Fruit fly (Drosophila melanogaster) whole organism, embryonic: ENCODE measurements around the gene toe.

Experiments
- Abd-B ChIP-seq: fragments of 200-800 bp; sonication (Bioruptor generic); optimal IDR thresholded peaks from 2 replicates; lab custom pipeline; 2018; ENCODE audit warnings: missing biosample characterization, mild to moderate bottlenecking, missing genetic modification characterization, moderate library complexity
- CG10462 ChIP-seq: fragments of 200-800 bp; sonication (Bioruptor generic); optimal IDR thresholded peaks from 2 replicates; lab custom pipeline; 2016; ENCODE audit warnings: missing biosample characterization, missing genetic modification characterization
- CG10959 ChIP-seq: fragments of 200-800 bp; sonication (Bioruptor generic); IDR thresholded peaks from 2 replicates; pipeline ENCODE4 v1.3.6; 2022; ENCODE audit warnings: missing biosample characterization, missing genetic modification characterization
- CG10979 ChIP-seq: fragments of 200-800 bp; sonication (Bioruptor generic); optimal IDR thresholded peaks from 2 replicates; lab custom pipeline; 2018; ENCODE audit warnings: missing biosample characterization, mild to moderate bottlenecking, missing genetic modification characterization, moderate library complexity
- CG11456 ChIP-seq: fragments of 200-800 bp; sonication (Bioruptor generic); IDR thresholded peaks from 3 replicates; pipeline ENCODE4 v1.3.6; 2022; ENCODE audit warnings: missing biosample characterization, missing genetic modification characterization
- CG12299 ChIP-seq: fragments of 200-800 bp; sonication (Bioruptor generic); optimal IDR thresholded peaks from 2 replicates; lab custom pipeline; 2018; ENCODE audit warnings: missing biosample characterization, mild to moderate bottlenecking, missing genetic modification characterization
- CG1529 ChIP-seq: fragments of 200-800 bp; sonication (Bioruptor generic); optimal IDR thresholded peaks from 3 replicates; lab custom pipeline; 2018; ENCODE audit warnings: missing biosample characterization, missing genetic modification characterization
- CG15479 ChIP-seq: fragments of 200-800 bp; sonication (Bioruptor generic); optimal IDR thresholded peaks from 3 replicates; lab custom pipeline; 2019; ENCODE audit warnings: missing biosample characterization, mild to moderate bottlenecking, missing genetic modification characterization, moderate library complexity
- CG1603 ChIP-seq: fragments of 200-800 bp; sonication (Bioruptor generic); optimal IDR thresholded peaks from 2 replicates; lab custom pipeline; 2019; ENCODE audit warnings: missing biosample characterization, mild to moderate bottlenecking, missing genetic modification characterization, moderate library complexity
- CG17186 ChIP-seq: fragments of 200-800 bp; sonication (Bioruptor generic); optimal IDR thresholded peaks from 3 replicates; lab custom pipeline; 2017; ENCODE audit warnings: missing biosample characterization, missing genetic modification reagents, missing genetic modification characterization
- CG18476 ChIP-seq: fragments of 200-800 bp; sonication (Bioruptor generic); optimal IDR thresholded peaks from 2 replicates; lab custom pipeline; 2016; ENCODE audit warnings: missing biosample characterization, mild to moderate bottlenecking, missing genetic modification characterization
- CG18764 ChIP-seq: fragments of 200-800 bp; sonication (Bioruptor generic); optimal IDR thresholded peaks from 3 replicates; lab custom pipeline; 2016; ENCODE audit warnings: missing biosample characterization, missing genetic modification characterization
- CG32532 ChIP-seq: fragments of 200-800 bp; sonication (Bioruptor generic); IDR thresholded peaks from 2 replicates; pipeline ENCODE4 v1.3.6; 2022; ENCODE audit warnings: missing biosample characterization, missing genetic modification characterization
- CG3407 ChIP-seq: fragments of 200-800 bp; sonication (Bioruptor generic); optimal IDR thresholded peaks from 2 replicates; lab custom pipeline; 2018; ENCODE audit warnings: missing biosample characterization, mild to moderate bottlenecking, missing genetic modification characterization
- CG34376 ChIP-seq: fragments of 200-800 bp; sonication (Bioruptor generic); optimal IDR thresholded peaks from 2 replicates; lab custom pipeline; 2018; ENCODE audit warnings: missing biosample characterization, mild to moderate bottlenecking, missing genetic modification characterization
- CG8281 ChIP-seq: fragments of 200-800 bp; sonication (Bioruptor generic); optimal IDR thresholded peaks from 2 replicates; lab custom pipeline; 2018; ENCODE audit warnings: missing biosample characterization, mild to moderate bottlenecking, missing genetic modification characterization, moderate library complexity
- CG8924 ChIP-seq: fragments of 200-800 bp; optimal IDR thresholded peaks from 3 replicates; lab custom pipeline; 2019; ENCODE audit warnings: missing biosample characterization, mild to moderate bottlenecking, missing genetic modification characterization, moderate library complexity
- Dad ChIP-seq: fragments of 200-800 bp; sonication (Bioruptor generic); optimal IDR thresholded peaks from 3 replicates; lab custom pipeline; 2016; ENCODE audit warnings: missing biosample characterization, missing genetic modification characterization
- Dek ChIP-seq: fragments of 200-800 bp; sonication (Bioruptor generic); optimal IDR thresholded peaks from 3 replicates; lab custom pipeline; 2019; ENCODE audit warnings: missing biosample characterization, mild to moderate bottlenecking, missing genetic modification characterization, moderate library complexity
- Dll ChIP-seq: fragments of 200-800 bp; sonication (Bioruptor generic); IDR thresholded peaks from 4 replicates; pipeline ENCODE4 v1.3.6; 2022; ENCODE audit warnings: missing biosample characterization, missing genetic modification characterization; ENCODE audit not compliant: partially characterized antibody
- Hmr ChIP-seq: fragments of 200-800 bp; sonication (Bioruptor generic); optimal IDR thresholded peaks from 3 replicates; lab custom pipeline; 2017; ENCODE audit warnings: mild to moderate bottlenecking, missing biosample characterization, missing genetic modification reagents, missing genetic modification characterization
- Max ChIP-seq: fragments of 200-800 bp; sonication (Bioruptor generic); optimal IDR thresholded peaks from 2 replicates; lab custom pipeline; 2016; ENCODE audit warnings: missing biosample characterization, mild to moderate bottlenecking, missing genetic modification characterization
- Meics ChIP-seq: fragments of 200-800 bp; sonication (Bioruptor generic); optimal IDR thresholded peaks from 2 replicates; lab custom pipeline; 2017; ENCODE audit warnings: missing biosample characterization, mild to moderate bottlenecking, missing genetic modification characterization
- Oli ChIP-seq: fragments of 200-800 bp; sonication (Bioruptor generic); optimal IDR thresholded peaks from 2 replicates; lab custom pipeline; 2018; ENCODE audit warnings: missing biosample characterization, mild to moderate bottlenecking, missing genetic modification characterization, moderate library complexity
- PHDP ChIP-seq: fragments of 200-800 bp; sonication (Bioruptor generic); optimal IDR thresholded peaks from 3 replicates; lab custom pipeline; 2018; ENCODE audit warnings: missing biosample characterization, mild to moderate bottlenecking, missing genetic modification characterization, moderate library complexity
- Sin3A ChIP-seq: fragments of >200 bp; optimal IDR thresholded peaks from 2 replicates; lab custom pipeline; 2018
- Spps ChIP-seq: fragments of 200-800 bp; sonication (Bioruptor generic); optimal IDR thresholded peaks from 2 replicates; lab custom pipeline; 2018; ENCODE audit warnings: missing biosample characterization, mild to moderate bottlenecking, missing genetic modification characterization
- Xbp1 ChIP-seq: fragments of 200-800 bp; sonication (Bioruptor generic); optimal IDR thresholded peaks from 3 replicates; lab custom pipeline; 2016; ENCODE audit warnings: missing biosample characterization, mild to moderate bottlenecking, missing genetic modification characterization
- Xrp1 ChIP-seq: fragments of 200-800 bp; sonication (Bioruptor generic); IDR thresholded peaks from 2 replicates; pipeline ENCODE4 v1.3.6; 2022; ENCODE audit warnings: missing biosample characterization, missing genetic modification characterization
- al ChIP-seq: fragments of 200-800 bp; sonication (Bioruptor generic); IDR thresholded peaks from 2 replicates; pipeline ENCODE4 v1.3.6; 2022; ENCODE audit warnings: missing biosample characterization, missing genetic modification characterization
- ato ChIP-seq: fragments of 200-800 bp; sonication (Bioruptor generic); IDR thresholded peaks from 2 replicates; pipeline ENCODE4 v1.3.6; 2022; ENCODE audit warnings: missing biosample characterization, missing genetic modification characterization; ENCODE audit not compliant: partially characterized antibody
- bab2 ChIP-seq: fragments of 200-800 bp; sonication (Bioruptor generic); optimal IDR thresholded peaks from 2 replicates; lab custom pipeline; 2016; ENCODE audit warnings: missing biosample characterization, missing genetic modification characterization
- bcd ChIP-seq: fragments of 200-800 bp; sonication (Bioruptor generic); optimal IDR thresholded peaks from 2 replicates; lab custom pipeline; 2017; ENCODE audit warnings: missing biosample characterization, mild to moderate bottlenecking, missing genetic modification characterization
- bsh ChIP-seq, 2 experiments: fragments of 200-800 bp; sonication (Bioruptor generic); optimal IDR thresholded peaks; 2 replicates each; lab custom pipeline; 2017 to 2018; ENCODE audit warnings: mild to moderate bottlenecking in 2 of 2, missing biosample characterization in 2 of 2, missing genetic modification characterization in 2 of 2, moderate library complexity in 1 of 2
- btn ChIP-seq: fragments of 200-800 bp; sonication (Bioruptor generic); optimal IDR thresholded peaks from 2 replicates; lab custom pipeline; 2016; ENCODE audit warnings: missing biosample characterization, missing genetic modification characterization
- cas ChIP-seq: fragments of 200-800 bp; sonication (Bioruptor generic); IDR thresholded peaks from 2 replicates; pipeline ENCODE4 v1.3.6; 2022; ENCODE audit warnings: missing biosample characterization, missing genetic modification characterization
- dysf ChIP-seq: fragments of 200-800 bp; sonication (Bioruptor generic); IDR thresholded peaks from 3 replicates; pipeline ENCODE4 v1.3.6; 2022; ENCODE audit warnings: missing biosample characterization, missing genetic modification characterization
- ftz-f1 ChIP-seq: fragments of 200-800 bp; sonication (Bioruptor generic); optimal IDR thresholded peaks from 2 replicates; lab custom pipeline; 2016; ENCODE audit warnings: missing biosample characterization, missing genetic modification characterization
- gcm2 ChIP-seq: fragments of 200-800 bp; sonication (Bioruptor generic); optimal IDR thresholded peaks from 2 replicates; lab custom pipeline; 2016; ENCODE audit warnings: missing biosample characterization, missing genetic modification characterization
- gsb-n ChIP-seq: fragments of 200-800 bp; sonication (Bioruptor generic); optimal IDR thresholded peaks from 3 replicates; lab custom pipeline; 2018; ENCODE audit warnings: missing biosample characterization, mild to moderate bottlenecking, missing genetic modification characterization
- kay ChIP-seq: fragments of 200-800 bp; sonication (Bioruptor generic); optimal IDR thresholded peaks from 2 replicates; lab custom pipeline; 2016; ENCODE audit warnings: missing biosample characterization, missing genetic modification characterization
- lab ChIP-seq: fragments of 200-800 bp; sonication (Bioruptor generic); optimal IDR thresholded peaks from 3 replicates; lab custom pipeline; 2017; ENCODE audit warnings: missing biosample characterization, missing genetic modification characterization, mild to moderate bottlenecking, moderate library complexity, missing genetic modification reagents
- nerfin-1 ChIP-seq: fragments of 200-800 bp; sonication (Bioruptor generic); optimal IDR thresholded peaks from 3 replicates; lab custom pipeline; 2019; ENCODE audit warnings: missing biosample characterization, mild to moderate bottlenecking, missing genetic modification characterization, moderate library complexity
- onecut ChIP-seq: fragments of 200-800 bp; sonication (Bioruptor generic); IDR thresholded peaks from 2 replicates; pipeline ENCODE4 v1.3.6; 2022; ENCODE audit warnings: missing biosample characterization, missing genetic modification characterization
- org-1 ChIP-seq: fragments of 200-800 bp; sonication (Bioruptor generic); optimal IDR thresholded peaks from 2 replicates; lab custom pipeline; 2017; ENCODE audit warnings: missing biosample characterization, missing genetic modification characterization
- twi ChIP-seq: fragments of 200-800 bp; optimal IDR thresholded peaks from 2 replicates; lab custom pipeline; 2019; ENCODE audit warnings: missing biosample characterization, mild to moderate bottlenecking, missing genetic modification characterization, moderate library complexity
- wdn ChIP-seq: fragments of 200-800 bp; sonication (Bioruptor generic); IDR thresholded peaks from 2 replicates; pipeline ENCODE4 v1.3.6; 2022; ENCODE audit warnings: missing biosample characterization, missing genetic modification characterization
- wor ChIP-seq: fragments of 200-800 bp; sonication (Bioruptor generic); IDR thresholded peaks from 2 replicates; pipeline ENCODE4 v1.3.6; 2022; ENCODE audit warnings: missing biosample characterization, missing genetic modification characterization
- z ChIP-seq: fragments of 200-800 bp; sonication (Bioruptor generic); IDR thresholded peaks from 3 replicates; pipeline ENCODE4 v1.3.6; 2022; ENCODE audit warnings: missing biosample characterization, missing genetic modification characterization

The toe gene

DNA sequence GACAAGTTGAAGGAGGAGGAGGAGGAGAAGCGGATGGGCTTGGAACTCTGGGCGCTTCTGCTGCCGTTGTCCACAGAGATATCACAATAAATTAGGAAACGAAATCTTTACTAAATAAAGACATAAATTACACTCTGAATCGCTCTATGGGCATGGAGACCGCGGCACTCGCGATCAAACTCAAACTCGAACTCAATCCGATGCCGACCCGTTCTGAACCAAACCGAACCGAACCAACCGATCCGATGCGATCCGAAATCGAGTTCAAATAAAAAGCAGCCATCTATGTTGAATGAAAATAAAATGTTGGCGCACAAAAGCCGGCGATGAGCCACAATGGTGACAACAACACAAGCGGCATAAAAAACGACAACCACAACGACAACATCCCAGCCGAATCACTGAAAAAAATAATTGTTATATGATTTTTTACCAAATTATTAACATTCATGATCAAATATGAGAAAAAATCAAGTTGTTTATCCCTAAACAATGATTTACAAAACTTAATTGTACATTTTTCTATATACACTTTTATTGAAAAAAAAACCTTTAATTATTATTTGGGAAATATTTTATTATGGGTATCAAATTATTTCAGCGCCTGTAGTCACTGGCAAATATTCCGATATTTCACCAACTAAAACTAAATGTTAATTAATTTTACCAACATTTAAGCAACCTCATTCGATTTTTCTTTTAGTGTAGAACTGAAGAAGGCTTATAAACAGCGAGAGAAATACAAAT is 24.6 kb upstream of the toe start (continued):
- TF ChIP-seq Dll = no peak
- TF ChIP-seq CG12299 (tag; lab: Kevin White, UChicago) = peak; percentile 21
- no peak for TF ChIP-seq Sin3A (lab: Kevin White, UChicago)
- TF ChIP-seq Abd-B (GFP tag; lab: Kevin White, UChicago) = peak; percentile 76
- peak; percentile 38; the same call in 1 of the 2 replicates for TF ChIP-seq al (GFP tag; lab: Robert Waterston, UW)
- TF ChIP-seq wor (GFP tag; lab: Robert Waterston, UW) = peak; percentile 47
- TF ChIP-seq wdn (GFP tag; lab: Robert Waterston, UW) = no peak
- TF ChIP-seq CG11456 (GFP tag; lab: Robert Waterston, UW) = no peak
- TF ChIP-seq Hmr (GFP tag; lab: Kevin White, UChicago) = peak; percentile 23
- TF ChIP-seq CG10959 (GFP tag; lab: Robert Waterston, UW) = peak; percentile 55; the same call in 1 of the 2 replicates
- peak; percentile 97 for TF ChIP-seq CG10979 (tag; lab: Kevin White, UChicago)
- no peak for TF ChIP-seq ato
- TF ChIP-seq lab = peak; percentile 48
- peak; percentile 91 for TF ChIP-seq CG8924
- peak; percentile 48 for TF ChIP-seq Dek
- TF ChIP-seq bab2 (GFP tag; lab: Kevin White, UChicago) = peak; percentile 33
- TF ChIP-seq CG1603 = peak; percentile 37
- peak; percentile 91 for TF ChIP-seq Spps (tag; lab: Kevin White, UChicago)
- TF ChIP-seq CG15479 = no peak
- TF ChIP-seq PHDP (tag; lab: Kevin White, UChicago) = peak; percentile 80
- TF ChIP-seq Max = peak; percentile 70
- peak; percentile 75 for TF ChIP-seq bcd (GFP tag; lab: Kevin White, UChicago)
- TF ChIP-seq onecut (GFP tag; lab: Robert Waterston, UW) = peak; percentile 36; the same call in 1 of the 2 replicates
- peak; percentile 62; the same call in 1 of the 3 replicates for TF ChIP-seq z (GFP tag; lab: Robert Waterston, UW)
- TF ChIP-seq CG17186 = peak; percentile 23
- TF ChIP-seq Dad (GFP tag; lab: Kevin White, UChicago) = no peak
- peak; percentile 88 for TF ChIP-seq nerfin-1
- no peak for TF ChIP-seq btn (GFP tag; lab: Kevin White, UChicago)
- peak; percentile 70 for TF ChIP-seq CG18764 (GFP tag; lab: Kevin White, UChicago)
- peak; percentile 92 for TF ChIP-seq gsb-n (tag; lab: Kevin White, UChicago)
- peak; percentile 69 for TF ChIP-seq CG3407 (GFP tag; lab: Kevin White, UChicago)
- TF ChIP-seq CG32532 (GFP tag; lab: Robert Waterston, UW) = peak; percentile 20; the same call in 1 of the 2 replicates
- TF ChIP-seq CG18476 = peak; percentile 75
- peak; percentile 77 for TF ChIP-seq CG1529 (GFP tag; lab: Kevin White, UChicago)
- TF ChIP-seq bsh (GFP tag; optimal IDR thresholded peaks at IDR 0.05; lab: Kevin White, UChicago) = peak in 1 of 2 experiments; percentile 91
- TF ChIP-seq Meics (GFP tag; lab: Kevin White, UChicago) = peak; percentile 71
- peak; percentile 59 for TF ChIP-seq CG8281
- peak; percentile 87 for TF ChIP-seq Oli
- TF ChIP-seq CG10462 = peak; percentile 70
- peak; percentile 79 for TF ChIP-seq Xbp1 (GFP tag; lab: Kevin White, UChicago)
- no peak for TF ChIP-seq gcm2
- TF ChIP-seq cas (GFP tag; lab: Robert Waterston, UW) = no peak
- TF ChIP-seq dysf (GFP tag; lab: Robert Waterston, UW) = peak; percentile 73
- peak; percentile 71 for TF ChIP-seq org-1 (GFP tag; lab: Kevin White, UChicago)
- TF ChIP-seq ftz-f1 (GFP tag; lab: Kevin White, UChicago) = no peak
- TF ChIP-seq CG34376 (GFP tag; lab: Kevin White, UChicago) = no peak
- peak; percentile 74 for TF ChIP-seq twi (tag; lab: Kevin White, UChicago)
- peak; percentile 81 for TF ChIP-seq Xrp1 (GFP tag; lab: Robert Waterston, UW)
- peak; percentile 51 for TF ChIP-seq kay (GFP tag; lab: Kevin White, UChicago)
